Fruit fly (Drosophila melanogaster) whole organism, embryonic: ENCODE results near the gene Tsp2A.
A peak's percentile ranks its signal among the peaks of the same experiment; 100 is the strongest.

ENCODE experiments used
- Atf6 ChIP-seq: fragments of 200-800 bp; sonication (Bioruptor generic); IDR thresholded peaks from 2 replicates; pipeline ENCODE4 v1.3.6; 2022; ENCODE audit warnings: missing biosample characterization, missing genetic modification characterization
- B-H1 ChIP-seq: fragments of 200-800 bp; sonication (Bioruptor generic); IDR thresholded peaks from 3 replicates; pipeline ENCODE4 v1.3.6; 2022; ENCODE audit warnings: missing biosample characterization, missing genetic modification characterization
- B-H2 ChIP-seq: fragments of 200-800 bp; sonication (Bioruptor generic); optimal IDR thresholded peaks from 2 replicates; lab custom pipeline; 2018; ENCODE audit warnings: missing biosample characterization, mild to moderate bottlenecking, missing genetic modification characterization
- BEAF-32 ChIP-seq: fragments of 200-800 bp; sonication (Bioruptor generic); optimal IDR thresholded peaks from 3 replicates; lab custom pipeline; 2017; ENCODE audit warnings: missing biosample characterization, missing genetic modification characterization, mild to moderate bottlenecking, moderate library complexity, missing genetic modification reagents
- C15 ChIP-seq: fragments of 200-800 bp; sonication (Bioruptor generic); IDR thresholded peaks from 3 replicates; pipeline ENCODE4 v1.3.6; 2022; ENCODE audit warnings: missing biosample characterization, missing genetic modification characterization
- CG10147 ChIP-seq: fragments of 200-800 bp; sonication (Bioruptor generic); optimal IDR thresholded peaks from 2 replicates; lab custom pipeline; 2019; ENCODE audit warnings: missing biosample characterization, mild to moderate bottlenecking, missing genetic modification characterization, moderate library complexity
- CG12659 ChIP-seq: fragments of 200-800 bp; sonication (Bioruptor generic); optimal IDR thresholded peaks from 3 replicates; lab custom pipeline; 2017; ENCODE audit warnings: mild to moderate bottlenecking, missing biosample characterization, missing genetic modification reagents, missing genetic modification characterization
- CG13296 ChIP-seq: fragments of 200-800 bp; sonication (Bioruptor generic); optimal IDR thresholded peaks from 3 replicates; lab custom pipeline; 2018; ENCODE audit warnings: missing biosample characterization, mild to moderate bottlenecking, missing genetic modification characterization
- CG14710 ChIP-seq: fragments of 200-800 bp; sonication (Bioruptor generic); optimal IDR thresholded peaks from 3 replicates; lab custom pipeline; 2019; ENCODE audit warnings: missing biosample characterization, mild to moderate bottlenecking, missing genetic modification characterization, moderate library complexity
- CG15011 ChIP-seq: fragments of 200-800 bp; sonication (Bioruptor generic); optimal IDR thresholded peaks from 3 replicates; lab custom pipeline; 2018; ENCODE audit warnings: missing biosample characterization, mild to moderate bottlenecking, missing genetic modification characterization
- CG17568 ChIP-seq: fragments of 200-800 bp; sonication (Bioruptor generic); optimal IDR thresholded peaks from 2 replicates; lab custom pipeline; 2018; ENCODE audit warnings: missing biosample characterization, mild to moderate bottlenecking, missing genetic modification characterization, moderate library complexity
- CG18476 ChIP-seq: fragments of 200-800 bp; sonication (Bioruptor generic); optimal IDR thresholded peaks from 2 replicates; lab custom pipeline; 2016; ENCODE audit warnings: missing biosample characterization, mild to moderate bottlenecking, missing genetic modification characterization
- CG32532 ChIP-seq: fragments of 200-800 bp; sonication (Bioruptor generic); IDR thresholded peaks from 2 replicates; pipeline ENCODE4 v1.3.6; 2022; ENCODE audit warnings: missing biosample characterization, missing genetic modification characterization
- CG32767 ChIP-seq: fragments of 200-800 bp; sonication (Bioruptor generic); IDR thresholded peaks from 2 replicates; pipeline ENCODE4 v1.3.6; 2022; ENCODE audit warnings: missing biosample characterization, missing genetic modification characterization
- CG33557 ChIP-seq: fragments of 200-800 bp; sonication (Bioruptor generic); optimal IDR thresholded peaks from 2 replicates; lab custom pipeline; 2019; ENCODE audit warnings: missing biosample characterization, mild to moderate bottlenecking, missing genetic modification characterization, moderate library complexity
- CG5953 ChIP-seq: fragments of 200-800 bp; sonication (Bioruptor generic); IDR thresholded peaks from 2 replicates; pipeline ENCODE4 v1.3.6; 2022; ENCODE audit warnings: missing biosample characterization, missing genetic modification characterization
- CG8388 ChIP-seq: fragments of 200-800 bp; sonication (Bioruptor generic); optimal IDR thresholded peaks from 2 replicates; lab custom pipeline; 2019; ENCODE audit warnings: missing biosample characterization, mild to moderate bottlenecking, missing genetic modification characterization, moderate library complexity
- CG8924 ChIP-seq: fragments of 200-800 bp; optimal IDR thresholded peaks from 3 replicates; lab custom pipeline; 2019; ENCODE audit warnings: missing biosample characterization, mild to moderate bottlenecking, missing genetic modification characterization, moderate library complexity
- CTCF ChIP-seq: fragments of 200-800 bp; sonication (Bioruptor generic); optimal IDR thresholded peaks from 2 replicates; lab custom pipeline; 2017; ENCODE audit warnings: missing biosample characterization, mild to moderate bottlenecking, missing genetic modification characterization, moderate library complexity
- D19B ChIP-seq: fragments of 200-800 bp; sonication (Bioruptor generic); optimal IDR thresholded peaks from 2 replicates; lab custom pipeline; 2017; ENCODE audit warnings: missing biosample characterization, mild to moderate bottlenecking, missing genetic modification characterization
- Dbx ChIP-seq: fragments of 200-800 bp; sonication (Bioruptor generic); IDR thresholded peaks from 3 replicates; pipeline ENCODE4 v1.3.6; 2022; ENCODE audit warnings: missing biosample characterization, missing genetic modification characterization
- Deaf1 ChIP-seq: fragments of 200-800 bp; optimal IDR thresholded peaks from 3 replicates; lab custom pipeline; 2019; ENCODE audit warnings: missing biosample characterization, mild to moderate bottlenecking, missing genetic modification characterization, moderate library complexity
- Dip3 ChIP-seq: fragments of 200-800 bp; sonication (Bioruptor generic); optimal IDR thresholded peaks from 3 replicates; lab custom pipeline; 2016; ENCODE audit warnings: missing biosample characterization, missing genetic modification characterization
- Gsc ChIP-seq: fragments of 200-800 bp; sonication (Bioruptor generic); IDR thresholded peaks from 2 replicates; pipeline ENCODE4 v1.3.6; 2022; ENCODE audit warnings: missing biosample characterization, missing genetic modification characterization
- Hmx ChIP-seq: fragments of 200-800 bp; sonication (Bioruptor generic); optimal IDR thresholded peaks from 2 replicates; lab custom pipeline; 2016; ENCODE audit warnings: missing biosample characterization, missing genetic modification characterization
- MESR4 ChIP-seq: fragments of 200-800 bp; sonication (Bioruptor generic); optimal IDR thresholded peaks from 2 replicates; lab custom pipeline; 2018; ENCODE audit warnings: missing biosample characterization, mild to moderate bottlenecking, missing genetic modification characterization, moderate library complexity
- Max ChIP-seq: fragments of 200-800 bp; sonication (Bioruptor generic); optimal IDR thresholded peaks from 2 replicates; lab custom pipeline; 2016; ENCODE audit warnings: missing biosample characterization, mild to moderate bottlenecking, missing genetic modification characterization
- Mrtf ChIP-seq: fragments of 200-800 bp; sonication (Bioruptor generic); IDR thresholded peaks from 3 replicates; pipeline ENCODE4 v1.3.6; 2022; ENCODE audit warnings: missing biosample characterization, missing genetic modification characterization
- Nf-YB ChIP-seq: fragments of 200-800 bp; sonication (Bioruptor generic); optimal IDR thresholded peaks from 3 replicates; lab custom pipeline; 2019; ENCODE audit warnings: missing biosample characterization, mild to moderate bottlenecking, missing genetic modification characterization, moderate library complexity
- Vsx1 ChIP-seq: fragments of 200-800 bp; sonication (Bioruptor generic); optimal IDR thresholded peaks from 2 replicates; lab custom pipeline; 2017; ENCODE audit warnings: missing biosample characterization, mild to moderate bottlenecking, missing genetic modification characterization, missing genetic modification reagents
- al ChIP-seq: fragments of 200-800 bp; sonication (Bioruptor generic); IDR thresholded peaks from 2 replicates; pipeline ENCODE4 v1.3.6; 2022; ENCODE audit warnings: missing biosample characterization, missing genetic modification characterization
- ara ChIP-seq: fragments of 200-800 bp; sonication (Bioruptor generic); IDR thresholded peaks from 2 replicates; pipeline ENCODE4 v1.3.6; 2022; ENCODE audit warnings: missing biosample characterization, missing genetic modification characterization
- bcd ChIP-seq: fragments of 200-800 bp; sonication (Bioruptor generic); optimal IDR thresholded peaks from 2 replicates; lab custom pipeline; 2017; ENCODE audit warnings: missing biosample characterization, mild to moderate bottlenecking, missing genetic modification characterization
- chn ChIP-seq: fragments of 200-800 bp; sonication (Bioruptor generic); optimal IDR thresholded peaks from 2 replicates; lab custom pipeline; 2016; ENCODE audit warnings: missing biosample characterization, missing genetic modification characterization
- crol ChIP-seq: fragments of 200-800 bp; sonication (Bioruptor generic); IDR thresholded peaks from 2 replicates; pipeline ENCODE4 v1.3.6; 2022; ENCODE audit warnings: missing biosample characterization, missing genetic modification characterization
- en ChIP-seq: fragments of 200-800 bp; sonication (Bioruptor generic); optimal IDR thresholded peaks from 2 replicates; lab custom pipeline; 2016; ENCODE audit warnings: missing biosample characterization, missing genetic modification characterization
- ewg ChIP-seq: fragments of 200-800 bp; sonication (Bioruptor generic); optimal IDR thresholded peaks from 3 replicates; lab custom pipeline; 2017; ENCODE audit warnings: mild to moderate bottlenecking, missing biosample characterization, missing genetic modification reagents, missing genetic modification characterization
- fd64A ChIP-seq: fragments of 200-800 bp; sonication (Bioruptor generic); optimal IDR thresholded peaks from 3 replicates; lab custom pipeline; 2018; ENCODE audit warnings: missing biosample characterization, mild to moderate bottlenecking, missing genetic modification characterization
- hkb ChIP-seq, 2 experiments: fragments of 200-800 bp in 1 of 2; fragments of >200 bp in 1 of 2; sonication (Bioruptor generic) in 1 of 2; IDR thresholded peaks in 1 of 2; optimal IDR thresholded peaks in 1 of 2; 2 replicates each; pipeline versions ENCODE4 v1.3.6 to Lab custom; 2017 to 2022; ENCODE audit warnings: missing biosample characterization in 1 of 2, missing genetic modification characterization in 1 of 2
- hth ChIP-seq: fragments of >200 bp; optimal IDR thresholded peaks from 2 replicates; lab custom pipeline; 2017; ENCODE audit warnings: inconsistent platforms
- jing ChIP-seq: fragments of 200-800 bp; sonication (Bioruptor generic); optimal IDR thresholded peaks from 2 replicates; lab custom pipeline; 2018; ENCODE audit warnings: missing biosample characterization, mild to moderate bottlenecking, missing genetic modification characterization
- ken ChIP-seq: fragments of 200-800 bp; sonication (Bioruptor generic); IDR thresholded peaks from 3 replicates; pipeline ENCODE4 v1.3.6; 2022; ENCODE audit warnings: missing biosample characterization, missing genetic modification characterization
- nerfin-2 ChIP-seq: fragments of 200-800 bp; sonication (Bioruptor generic); IDR thresholded peaks from 2 replicates; pipeline ENCODE4 v1.3.6; 2022; ENCODE audit warnings: missing biosample characterization, missing genetic modification characterization; ENCODE audit not compliant: partially characterized antibody
- org-1 ChIP-seq: fragments of 200-800 bp; sonication (Bioruptor generic); optimal IDR thresholded peaks from 2 replicates; lab custom pipeline; 2017; ENCODE audit warnings: missing biosample characterization, missing genetic modification characterization
- pita ChIP-seq: fragments of 200-800 bp; sonication (Bioruptor generic); optimal IDR thresholded peaks from 2 replicates; lab custom pipeline; 2017; ENCODE audit warnings: missing biosample characterization, mild to moderate bottlenecking, missing genetic modification characterization
- sens-2 ChIP-seq: fragments of 200-800 bp; sonication (Bioruptor generic); IDR thresholded peaks from 2 replicates; pipeline ENCODE4 v1.3.6; 2022; ENCODE audit warnings: missing biosample characterization, missing genetic modification characterization
- sima ChIP-seq: fragments of 200-800 bp; sonication (Bioruptor generic); optimal IDR thresholded peaks from 2 replicates; lab custom pipeline; 2016; ENCODE audit warnings: missing biosample characterization, missing genetic modification characterization
- sna ChIP-seq: fragments of 200-800 bp; sonication (Bioruptor generic); IDR thresholded peaks from 2 replicates; pipeline ENCODE4 v1.3.6; 2022; ENCODE audit warnings: missing biosample characterization, missing genetic modification characterization; ENCODE audit not compliant: partially characterized antibody
- tgo ChIP-seq: fragments of 200-800 bp; sonication (Bioruptor generic); IDR thresholded peaks from 3 replicates; pipeline ENCODE4 v1.3.6; 2022; ENCODE audit warnings: missing biosample characterization, missing genetic modification characterization
- zfh1 ChIP-seq: fragments of 200-800 bp; sonication (Bioruptor generic); IDR thresholded peaks from 3 replicates; pipeline ENCODE4 v1.3.6; 2022; ENCODE audit warnings: missing biosample characterization, missing genetic modification characterization

Tsp2A gene

DNA sequence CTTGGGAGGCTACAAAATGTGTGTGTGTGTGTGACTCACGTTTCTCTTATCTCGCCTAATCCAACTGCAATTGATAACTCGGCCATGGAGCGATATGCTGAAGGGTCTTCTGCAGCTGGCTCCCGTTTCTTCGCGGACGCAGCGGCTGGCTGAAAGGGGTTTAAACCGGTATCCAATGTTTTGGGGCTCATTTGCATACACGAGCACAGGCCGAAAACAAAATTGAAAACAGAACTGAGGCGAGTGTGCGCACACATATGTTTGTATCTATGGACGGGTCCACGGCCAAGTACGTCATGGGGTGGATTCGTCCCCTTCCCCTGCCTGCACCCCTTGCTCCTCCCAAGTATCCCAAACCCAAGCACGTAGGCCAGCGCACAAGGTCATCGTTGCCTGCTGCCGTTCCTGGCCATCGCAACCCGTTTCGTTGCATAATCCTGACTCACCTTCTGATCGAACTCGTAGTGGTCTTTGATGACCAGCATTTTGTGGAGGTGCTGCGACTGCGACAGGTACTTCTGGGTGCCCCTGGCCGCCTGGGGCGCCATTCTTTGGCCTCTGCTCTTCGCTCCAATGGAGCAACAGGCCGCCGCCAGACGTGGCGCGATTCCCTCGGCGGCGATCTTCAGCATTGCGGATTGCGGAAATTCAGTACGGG is 33.5 kb downstream of the Tsp2A start (continued):
- TF ChIP-seq Vsx1 (no peak), CG32532 (GFP tag; lab: Robert Waterston, UW) (no peak), Dip3 (GFP tag; lab: Kevin White, UChicago) (no peak), crol (GFP tag; lab: Robert Waterston, UW) (peak; percentile 58; the same call in 1 of the 2 replicates), tgo (GFP tag; lab: Robert Waterston, UW) (no peak), CG8388 (GFP tag; lab: Kevin White, UChicago) (no peak), org-1 (no peak), Nf-YB (GFP tag; lab: Kevin White, UChicago) (no peak), Atf6 (GFP tag; lab: Robert Waterston, UW) (0 out of 2 replicates have a peak, but pooled peaks have one; percentile 11), ewg (GFP tag; lab: Kevin White, UChicago) (peak; percentile 35), B-H2 (GFP tag; lab: Kevin White, UChicago) (no peak), Mrtf (GFP tag; lab: Robert Waterston, UW) (no peak), bcd (no peak), CG17568 (no peak), chn (no peak), nerfin-2 (GFP tag; lab: Robert Waterston, UW) (no peak), fd64A (GFP tag; lab: Kevin White, UChicago) (no peak), CG13296 (no peak), ken (GFP tag; lab: Robert Waterston, UW) (no peak), MESR4 (peak; percentile 49), sens-2 (GFP tag; lab: Robert Waterston, UW) (no peak), B-H1 (GFP tag; lab: Robert Waterston, UW) (no peak), Deaf1 (tag; lab: Kevin White, UChicago) (peak; percentile 55), zfh1 (GFP tag; lab: Robert Waterston, UW) (no peak), Max (GFP tag; lab: Kevin White, UChicago) (no peak), CG14710 (tag; lab: Kevin White, UChicago) (no peak), pita (no peak), sima (no peak)

DNA sequence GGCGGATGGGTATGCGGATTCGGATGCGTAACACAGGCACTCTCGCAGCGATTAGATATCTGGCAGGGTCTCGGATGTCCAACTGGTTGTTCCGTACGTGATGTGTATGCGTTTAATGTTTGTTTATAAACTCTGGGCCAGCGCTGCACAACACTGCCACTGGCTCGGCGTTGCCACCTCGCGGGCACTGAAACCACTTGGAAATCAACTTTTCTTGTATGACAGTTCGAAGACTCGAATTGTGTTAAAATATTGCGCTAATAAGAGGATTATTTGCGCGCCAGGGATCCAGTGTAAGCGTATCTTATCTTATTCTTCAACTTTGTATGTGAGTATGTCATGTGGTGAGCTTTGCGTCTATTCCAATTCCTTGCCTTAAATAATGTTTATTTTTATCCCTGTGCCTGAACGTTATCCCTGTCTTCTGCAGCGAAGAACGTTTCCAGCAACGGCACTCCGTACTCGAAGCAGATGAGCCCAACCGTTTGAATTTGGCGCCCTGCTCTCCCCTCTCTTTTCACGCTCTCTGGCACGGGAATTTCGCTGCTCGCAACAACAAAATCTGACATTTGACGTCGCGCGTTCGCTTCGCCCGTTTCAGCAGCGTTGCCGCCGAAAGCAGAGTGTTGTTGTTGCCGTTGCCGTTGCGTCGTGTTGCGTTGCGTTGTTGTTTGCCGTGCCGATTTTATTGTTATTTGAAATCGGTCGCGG is 34.2 kb downstream of the Tsp2A start, which contains the start of the genes CG3719 and CG32813:
Gene CG3719 (minus strand): TSS at position 131 of the 711 bp plus-strand sequence.
Gene CG32813 (plus strand): TSS at position 565 of the 711 bp plus-strand sequence.
- TF ChIP-seq CG10147 (GFP tag; lab: Kevin White, UChicago) = no peak
- peak; percentile 32 for TF ChIP-seq CTCF (GFP tag; lab: Kevin White, UChicago)
- 0 out of 2 replicates have a peak, but pooled peaks have one; percentile 11 for TF ChIP-seq al (GFP tag; lab: Robert Waterston, UW)
- no peak for TF ChIP-seq sna (GFP tag; lab: Robert Waterston, UW)
- TF ChIP-seq CG32767 (GFP tag; lab: Robert Waterston, UW) = peak; percentile 61
- TF ChIP-seq CG18476 = no peak
- no peak for TF ChIP-seq CG33557
- 0 out of 3 replicates have a peak, but pooled peaks have one; percentile 33 for TF ChIP-seq Dbx (GFP tag; lab: Robert Waterston, UW)
- no peak for TF ChIP-seq D19B (GFP tag; lab: Kevin White, UChicago)
- no peak for TF ChIP-seq hth (lab: Kevin White, UChicago)
- no peak for TF ChIP-seq Hmx (GFP tag; lab: Kevin White, UChicago)
- no peak for TF ChIP-seq Gsc (GFP tag; lab: Robert Waterston, UW)
- peak; percentile 57 for TF ChIP-seq CG12659 (GFP tag; lab: Kevin White, UChicago)
- peak; percentile 36 for TF ChIP-seq BEAF-32 (GFP tag; lab: Kevin White, UChicago)
- TF ChIP-seq Dip3 (GFP tag; lab: Kevin White, UChicago) = peak; percentile 16
- TF ChIP-seq ara (GFP tag; lab: Robert Waterston, UW) = no peak
- TF ChIP-seq CG8924 (tag; lab: Kevin White, UChicago) = peak; percentile 28
- no peak for TF ChIP-seq C15 (GFP tag; lab: Robert Waterston, UW)
- no peak for TF ChIP-seq hkb (optimal IDR thresholded peaks at IDR 0.05; lab: Kevin White, UChicago)
- TF ChIP-seq hkb (GFP tag; IDR thresholded peaks at IDR 0.05; lab: Robert Waterston, UW) = no peak
- TF ChIP-seq jing (GFP tag; lab: Kevin White, UChicago) = no peak
- TF ChIP-seq CG5953 (GFP tag; lab: Robert Waterston, UW) = no peak
- no peak for TF ChIP-seq CG15011 (GFP tag; lab: Kevin White, UChicago)
- TF ChIP-seq en (GFP tag; lab: Kevin White, UChicago) = no peak
